Fruit fly (Drosophila melanogaster) whole organism, embryonic: Measurements from ENCODE around the gene shf.

ENCODE experiments used
- Atf-2 ChIP-seq: fragments of 200-800 bp; sonication (Bioruptor generic); optimal IDR thresholded peaks from 2 replicates; lab custom pipeline; 2016; ENCODE audit warnings: missing biosample characterization, missing genetic modification characterization
- CG10959 ChIP-seq: fragments of 200-800 bp; sonication (Bioruptor generic); IDR thresholded peaks from 2 replicates; pipeline ENCODE4 v1.3.6; 2022; ENCODE audit warnings: missing biosample characterization, missing genetic modification characterization
- CG11085 ChIP-seq: fragments of 200-800 bp; sonication (Bioruptor generic); IDR thresholded peaks from 2 replicates; pipeline ENCODE4 v1.3.6; 2022; ENCODE audit warnings: missing biosample characterization, missing genetic modification characterization
- CG12236 ChIP-seq: fragments of 200-800 bp; sonication (Bioruptor generic); optimal IDR thresholded peaks from 2 replicates; lab custom pipeline; 2016; ENCODE audit warnings: missing biosample characterization, missing genetic modification characterization
- CG13296 ChIP-seq: fragments of 200-800 bp; sonication (Bioruptor generic); optimal IDR thresholded peaks from 3 replicates; lab custom pipeline; 2018; ENCODE audit warnings: missing biosample characterization, mild to moderate bottlenecking, missing genetic modification characterization
- CG13424 ChIP-seq: fragments of 200-800 bp; sonication (Bioruptor generic); optimal IDR thresholded peaks from 2 replicates; lab custom pipeline; 2019; ENCODE audit warnings: missing biosample characterization, mild to moderate bottlenecking, missing genetic modification characterization, moderate library complexity
- CG15073 ChIP-seq: fragments of 200-800 bp; sonication (Bioruptor generic); optimal IDR thresholded peaks from 2 replicates; lab custom pipeline; 2016; ENCODE audit warnings: missing biosample characterization, missing genetic modification characterization
- CG16815 ChIP-seq: fragments of 200-800 bp; sonication (Bioruptor generic); optimal IDR thresholded peaks from 3 replicates; lab custom pipeline; 2017; ENCODE audit warnings: missing biosample characterization, mild to moderate bottlenecking, missing genetic modification characterization
- CG17802 ChIP-seq: fragments of 200-800 bp; sonication (Bioruptor generic); optimal IDR thresholded peaks from 2 replicates; lab custom pipeline; 2018; ENCODE audit warnings: missing biosample characterization, mild to moderate bottlenecking, missing genetic modification characterization, moderate library complexity
- CG30403 ChIP-seq: fragments of 200-800 bp; sonication (Bioruptor generic); optimal IDR thresholded peaks from 3 replicates; lab custom pipeline; 2016; ENCODE audit warnings: missing biosample characterization, missing genetic modification characterization
- CG32767 ChIP-seq: fragments of 200-800 bp; sonication (Bioruptor generic); IDR thresholded peaks from 2 replicates; pipeline ENCODE4 v1.3.6; 2022; ENCODE audit warnings: missing biosample characterization, missing genetic modification characterization
- CG3281 ChIP-seq: fragments of 200-800 bp; sonication (Bioruptor generic); optimal IDR thresholded peaks from 3 replicates; lab custom pipeline; 2017; ENCODE audit warnings: missing biosample characterization, mild to moderate bottlenecking, missing genetic modification characterization
- CG34224 ChIP-seq: fragments of 200-800 bp; sonication (Bioruptor generic); IDR thresholded peaks from 3 replicates; pipeline ENCODE4 v1.3.6; 2022; ENCODE audit warnings: missing biosample characterization, missing genetic modification characterization; ENCODE audit not compliant: partially characterized antibody
- CG34422 ChIP-seq: fragments of 200-800 bp; sonication (Bioruptor generic); IDR thresholded peaks from 3 replicates; pipeline ENCODE4 v1.3.6; 2022; ENCODE audit warnings: missing biosample characterization, missing genetic modification characterization
- CG4282 ChIP-seq: fragments of 200-800 bp; sonication (Bioruptor generic); optimal IDR thresholded peaks from 2 replicates; lab custom pipeline; 2016; ENCODE audit warnings: missing biosample characterization, missing genetic modification characterization
- CG43689 ChIP-seq: fragments of 200-800 bp; sonication (Bioruptor generic); IDR thresholded peaks from 2 replicates; pipeline ENCODE4 v1.3.6; 2022; ENCODE audit warnings: missing biosample characterization, missing genetic modification characterization
- CG4617 ChIP-seq: fragments of 200-800 bp; sonication (Bioruptor generic); optimal IDR thresholded peaks from 3 replicates; lab custom pipeline; 2016; ENCODE audit warnings: missing biosample characterization, missing genetic modification characterization, borderline replicate concordance
- CG4707 ChIP-seq: fragments of 200-800 bp; sonication (Bioruptor generic); optimal IDR thresholded peaks from 2 replicates; lab custom pipeline; 2018; ENCODE audit warnings: missing biosample characterization, mild to moderate bottlenecking, missing genetic modification characterization, moderate library complexity
- CG5180 ChIP-seq: fragments of 200-800 bp; sonication (Bioruptor generic); optimal IDR thresholded peaks from 3 replicates; lab custom pipeline; 2017; ENCODE audit warnings: missing biosample characterization, missing genetic modification characterization, mild to moderate bottlenecking, moderate library complexity, missing genetic modification reagents
- CG6854 ChIP-seq: fragments of 200-800 bp; sonication (Bioruptor generic); optimal IDR thresholded peaks from 3 replicates; lab custom pipeline; 2017; ENCODE audit warnings: missing biosample characterization, mild to moderate bottlenecking, missing genetic modification characterization
- CG9215 ChIP-seq: fragments of 200-800 bp; sonication (Bioruptor generic); IDR thresholded peaks from 2 replicates; pipeline ENCODE4 v1.3.6; 2022; ENCODE audit warnings: missing biosample characterization, missing genetic modification characterization
- Dip2 ChIP-seq: fragments of 200-800 bp; sonication (Bioruptor generic); IDR thresholded peaks from 2 replicates; pipeline ENCODE4 v1.3.6; 2022; ENCODE audit warnings: missing biosample characterization, missing genetic modification characterization
- Ets65A ChIP-seq: fragments of 200-800 bp; sonication (Bioruptor generic); peaks from one replicate; lab custom pipeline; 2016; ENCODE audit warnings: missing biosample characterization, missing genetic modification characterization
- Fer1 ChIP-seq: fragments of 200-800 bp; sonication (Bioruptor generic); optimal IDR thresholded peaks from 2 replicates; lab custom pipeline; 2017; ENCODE audit warnings: missing biosample characterization, mild to moderate bottlenecking, missing genetic modification characterization
- HLHmδ ChIP-seq: fragments of 200-800 bp; sonication (Bioruptor generic); optimal IDR thresholded peaks from 2 replicates; lab custom pipeline; 2018; ENCODE audit warnings: missing biosample characterization, mild to moderate bottlenecking, missing genetic modification characterization, moderate library complexity
- HmgZ ChIP-seq: fragments of 200-800 bp; sonication (Bioruptor generic); optimal IDR thresholded peaks from 2 replicates; lab custom pipeline; 2018; ENCODE audit warnings: missing biosample characterization, mild to moderate bottlenecking, missing genetic modification characterization
- Hmx ChIP-seq: fragments of 200-800 bp; sonication (Bioruptor generic); optimal IDR thresholded peaks from 2 replicates; lab custom pipeline; 2016; ENCODE audit warnings: missing biosample characterization, missing genetic modification characterization
- Hr39 ChIP-seq: fragments of >200 bp; optimal IDR thresholded peaks from 2 replicates; lab custom pipeline; 2017
- MESR4 ChIP-seq: fragments of 200-800 bp; sonication (Bioruptor generic); optimal IDR thresholded peaks from 2 replicates; lab custom pipeline; 2018; ENCODE audit warnings: missing biosample characterization, mild to moderate bottlenecking, missing genetic modification characterization, moderate library complexity
- NFAT ChIP-seq: fragments of 200-800 bp; sonication (Bioruptor generic); IDR thresholded peaks from 2 replicates; pipeline ENCODE4 v1.3.6; 2022; ENCODE audit warnings: missing biosample characterization, missing genetic modification characterization
- Neu2 ChIP-seq: fragments of 200-800 bp; sonication (Bioruptor generic); optimal IDR thresholded peaks from 3 replicates; lab custom pipeline; 2016; ENCODE audit warnings: missing biosample characterization, missing genetic modification characterization, borderline replicate concordance
- Tbp ChIP-seq: fragments of >200 bp; optimal IDR thresholded peaks from 2 replicates; lab custom pipeline; 2018; ENCODE audit warnings: missing biosample characterization, missing genetic modification characterization
- aop ChIP-seq: fragments of 200-800 bp; sonication (Bioruptor generic); IDR thresholded peaks from 2 replicates; pipeline ENCODE4 v1.3.6; 2022; ENCODE audit warnings: missing biosample characterization, missing genetic modification characterization
- cato ChIP-seq: fragments of 200-800 bp; sonication (Bioruptor generic); optimal IDR thresholded peaks from 2 replicates; lab custom pipeline; 2016; ENCODE audit warnings: missing biosample characterization, missing genetic modification characterization, borderline replicate concordance
- cg ChIP-seq: fragments of 200-800 bp; sonication (Bioruptor generic); optimal IDR thresholded peaks from 3 replicates; lab custom pipeline; 2019; ENCODE audit warnings: missing biosample characterization, mild to moderate bottlenecking, missing genetic modification characterization, moderate library complexity
- chinmo ChIP-seq: fragments of 200-800 bp; sonication (Bioruptor generic); IDR thresholded peaks from 4 replicates; pipeline ENCODE4 v1.3.6; 2022; ENCODE audit warnings: missing biosample characterization, missing genetic modification characterization; ENCODE audit not compliant: partially characterized antibody
- croc ChIP-seq: fragments of 200-800 bp; sonication (Bioruptor generic); conservative IDR thresholded peaks from 3 replicates; pipeline ENCODE4 v1.3.6; 2022; ENCODE audit warnings: missing biosample characterization, missing genetic modification characterization
- dimm ChIP-seq: fragments of 200-800 bp; sonication (Bioruptor generic); IDR thresholded peaks from 2 replicates; pipeline ENCODE4 v1.3.6; 2022; ENCODE audit warnings: missing biosample characterization, missing genetic modification characterization
- fu2 ChIP-seq: fragments of 200-800 bp; sonication (Bioruptor generic); optimal IDR thresholded peaks from 2 replicates; lab custom pipeline; 2016; ENCODE audit warnings: missing biosample characterization, missing genetic modification characterization
- gem ChIP-seq: fragments of 200-800 bp; sonication (Bioruptor generic); optimal IDR thresholded peaks from 2 replicates; lab custom pipeline; 2019; ENCODE audit warnings: missing biosample characterization, mild to moderate bottlenecking, missing genetic modification characterization, moderate library complexity
- gro ChIP-seq: fragments of 200-800 bp; sonication (Bioruptor generic); optimal IDR thresholded peaks from 2 replicates; lab custom pipeline; 2016; ENCODE audit warnings: missing biosample characterization, missing genetic modification characterization
- ham ChIP-seq: fragments of 200-800 bp; sonication (Bioruptor generic); IDR thresholded peaks from 2 replicates; pipeline ENCODE4 v1.3.6; 2022; ENCODE audit warnings: missing biosample characterization, missing genetic modification characterization
- inv ChIP-seq: fragments of 200-800 bp; sonication (Bioruptor generic); IDR thresholded peaks from 2 replicates; pipeline ENCODE4 v1.3.6; 2022; ENCODE audit warnings: missing biosample characterization, missing genetic modification characterization; ENCODE audit not compliant: partially characterized antibody
- ken ChIP-seq: fragments of 200-800 bp; sonication (Bioruptor generic); IDR thresholded peaks from 3 replicates; pipeline ENCODE4 v1.3.6; 2022; ENCODE audit warnings: missing biosample characterization, missing genetic modification characterization
- pita ChIP-seq: fragments of 200-800 bp; sonication (Bioruptor generic); optimal IDR thresholded peaks from 2 replicates; lab custom pipeline; 2017; ENCODE audit warnings: missing biosample characterization, mild to moderate bottlenecking, missing genetic modification characterization
- pzg ChIP-seq: fragments of 200-800 bp; sonication (Bioruptor generic); optimal IDR thresholded peaks from 3 replicates; lab custom pipeline; 2018; ENCODE audit warnings: missing biosample characterization, mild to moderate bottlenecking, missing genetic modification characterization, moderate library complexity
- repo ChIP-seq: fragments of 200-800 bp; sonication (Bioruptor generic); optimal IDR thresholded peaks from 2 replicates; lab custom pipeline; 2016; ENCODE audit warnings: missing biosample characterization, missing genetic modification characterization
- rib ChIP-seq: fragments of 200-800 bp; sonication (Bioruptor generic); IDR thresholded peaks from 2 replicates; pipeline ENCODE4 v1.3.6; 2022; ENCODE audit warnings: missing biosample characterization, missing genetic modification characterization
- sens-2 ChIP-seq: fragments of 200-800 bp; sonication (Bioruptor generic); IDR thresholded peaks from 2 replicates; pipeline ENCODE4 v1.3.6; 2022; ENCODE audit warnings: missing biosample characterization, missing genetic modification characterization
- unpg ChIP-seq: fragments of 200-800 bp; sonication (Bioruptor generic); optimal IDR thresholded peaks from 3 replicates; lab custom pipeline; 2018; ENCODE audit warnings: missing biosample characterization, mild to moderate bottlenecking, missing genetic modification characterization, moderate library complexity
- wdn ChIP-seq: fragments of 200-800 bp; sonication (Bioruptor generic); IDR thresholded peaks from 2 replicates; pipeline ENCODE4 v1.3.6; 2022; ENCODE audit warnings: missing biosample characterization, missing genetic modification characterization

The shf gene

dm6 chrX:6741184-6741586 lies 38.3 kb downstream of the shf start (continued):
- no peak for TF ChIP-seq Neu2 (GFP tag; lab: Kevin White, UChicago)
- TF ChIP-seq CG4617 (GFP tag; lab: Kevin White, UChicago): no peak
- TF ChIP-seq ham: no peak
- TF ChIP-seq croc: no peak
- peak; percentile 22 for TF ChIP-seq CG13424
- no peak for TF ChIP-seq Hr39
- TF ChIP-seq cato (GFP tag; lab: Kevin White, UChicago): no peak
- TF ChIP-seq MESR4: peak; percentile 4
- peak; percentile 52; the same call in 1 of the 2 replicates for TF ChIP-seq NFAT (GFP tag; lab: Robert Waterston, UW)
- TF ChIP-seq HLHmδ (GFP tag; lab: Kevin White, UChicago): no peak
- TF ChIP-seq CG17802: no peak
- peak; percentile 82 for TF ChIP-seq HmgZ
- TF ChIP-seq chinmo (GFP tag; lab: Robert Waterston, UW): peak; percentile 74; the same call in 1 of the 4 replicates
- TF ChIP-seq CG34422 (GFP tag; lab: Robert Waterston, UW): peak; percentile 50; the same call in 1 of the 3 replicates
- TF ChIP-seq repo: peak; percentile 46
- TF ChIP-seq CG15073 (GFP tag; lab: Kevin White, UChicago): no peak
- TF ChIP-seq Ets65A (GFP tag; lab: Kevin White, UChicago): peak; percentile 92
- TF ChIP-seq CG32767 (GFP tag; lab: Robert Waterston, UW): no peak
- TF ChIP-seq CG10959: no peak
- TF ChIP-seq aop (GFP tag; lab: Robert Waterston, UW): no peak
- TF ChIP-seq CG4707: peak; percentile 9
- peak; percentile 56 for TF ChIP-seq gro
- TF ChIP-seq inv (GFP tag; lab: Robert Waterston, UW): peak; percentile 62; the same call in 1 of the 2 replicates
- no peak for TF ChIP-seq cg (GFP tag; lab: Kevin White, UChicago)
- peak; percentile 43 for TF ChIP-seq Fer1
- peak; percentile 68; the same call in 1 of the 2 replicates for TF ChIP-seq rib (GFP tag; lab: Robert Waterston, UW)
- TF ChIP-seq CG5180 (GFP tag; lab: Kevin White, UChicago): no peak
- TF ChIP-seq CG11085 (GFP tag; lab: Robert Waterston, UW): no peak
- TF ChIP-seq pzg: peak; percentile 95
- TF ChIP-seq gem (tag; lab: Kevin White, UChicago): peak; percentile 56
- no peak for TF ChIP-seq CG13296 (GFP tag; lab: Kevin White, UChicago)
- TF ChIP-seq dimm (GFP tag; lab: Robert Waterston, UW): no peak
- TF ChIP-seq CG16815: no peak
- TF ChIP-seq CG6854 (GFP tag; lab: Kevin White, UChicago): no peak
- TF ChIP-seq sens-2 (GFP tag; lab: Robert Waterston, UW): no peak; the same call in 1 of the 2 replicates
- TF ChIP-seq Hmx (GFP tag; lab: Kevin White, UChicago): no peak
- peak; percentile 15 for TF ChIP-seq CG3281
- TF ChIP-seq Atf-2 (GFP tag; lab: Kevin White, UChicago): no peak
- no peak for TF ChIP-seq CG12236 (GFP tag; lab: Kevin White, UChicago)
- no peak for TF ChIP-seq CG43689 (GFP tag; lab: Robert Waterston, UW)
- peak; percentile 50 for TF ChIP-seq unpg
- peak; percentile 48; the same call in 1 of the 2 replicates for TF ChIP-seq wdn (GFP tag; lab: Robert Waterston, UW)
- peak; percentile 39 for TF ChIP-seq CG4282
- peak; percentile 44 for TF ChIP-seq CG30403 (GFP tag; lab: Kevin White, UChicago)
- 0 out of 3 replicates have a peak, but pooled peaks have one; percentile 36 for TF ChIP-seq ken (GFP tag; lab: Robert Waterston, UW)
- peak; percentile 70 for TF ChIP-seq CG34224 (GFP tag; lab: Robert Waterston, UW)
- TF ChIP-seq Tbp (GFP tag; lab: Kevin White, UChicago): no peak
- TF ChIP-seq pita (GFP tag; lab: Kevin White, UChicago): peak; percentile 86
- TF ChIP-seq fu2: no peak
- no peak for TF ChIP-seq Dip2 (GFP tag; lab: Robert Waterston, UW)
- TF ChIP-seq CG9215: no peak
